Worm (Caenorhabditis elegans) whole organism, L2 larva: ENCODE data around the gene spin-4.

Experiments
- C34F6.9 ChIP-seq: fragments of 150-350 bp; optimal IDR thresholded peaks from 2 replicates; lab custom pipeline; 2014; ENCODE audit warnings: missing biosample characterization, missing genetic modification characterization
- F13H6.1 ChIP-seq: sonication (generic microtip); optimal IDR thresholded peaks from 2 replicates; lab custom pipeline; 2016; ENCODE audit warnings: missing genetic modification characterization, missing compliant biosample characterization
- R02D3.7 ChIP-seq: fragments of 150-350 bp; optimal IDR thresholded peaks from 2 replicates; lab custom pipeline; 2014; ENCODE audit warnings: missing biosample characterization, missing genetic modification characterization
- alr-1 ChIP-seq: fragments of 150-350 bp; optimal IDR thresholded peaks from 2 replicates; lab custom pipeline; 2014; ENCODE audit warnings: missing biosample characterization, missing genetic modification characterization
- ama-1 ChIP-seq: fragments of 150-350 bp; optimal IDR thresholded peaks from 2 replicates; lab custom pipeline; 2018; ENCODE audit warnings: inconsistent platforms
- blmp-1 ChIP-seq: sonication (generic microtip); optimal IDR thresholded peaks from 2 replicates; lab custom pipeline; 2017; ENCODE audit warnings: missing genetic modification characterization, mild to moderate bottlenecking, missing compliant biosample characterization, antibody characterized with exemption, moderate library complexity; ENCODE audit not compliant: insufficient read depth
- ceh-16 ChIP-seq: fragments of 150-350 bp; optimal IDR thresholded peaks from 2 replicates; lab custom pipeline; 2014; ENCODE audit warnings: missing biosample characterization, missing genetic modification characterization
- crh-2 ChIP-seq: sonication (generic microtip); optimal IDR thresholded peaks from 2 replicates; lab custom pipeline; 2017; ENCODE audit warnings: missing biosample characterization, missing genetic modification characterization
- egl-27 ChIP-seq: sonication (generic microtip); optimal IDR thresholded peaks from 3 replicates; lab custom pipeline; 2017; ENCODE audit warnings: missing biosample characterization, missing genetic modification reagents, missing genetic modification characterization
- elt-1 ChIP-seq: fragments of 150-350 bp; optimal IDR thresholded peaks from 2 replicates; lab custom pipeline; 2014; ENCODE audit warnings: missing biosample characterization, missing genetic modification characterization
- fos-1 ChIP-seq: fragments of 150-350 bp; optimal IDR thresholded peaks from 2 replicates; lab custom pipeline; 2014; ENCODE audit warnings: missing biosample characterization, missing genetic modification characterization
- gmeb-1 ChIP-seq: fragments of 150-350 bp; optimal IDR thresholded peaks from 2 replicates; lab custom pipeline; 2014; ENCODE audit warnings: missing biosample characterization, missing genetic modification characterization
- lin-11 ChIP-seq: fragments of 150-350 bp; sonication (generic microtip); optimal IDR thresholded peaks from 2 replicates; lab custom pipeline; 2014; ENCODE audit warnings: missing biosample characterization, missing genetic modification characterization, inconsistent platforms, mixed read lengths
- lin-13 ChIP-seq: fragments of 150-350 bp; optimal IDR thresholded peaks from 2 replicates; lab custom pipeline; 2014; ENCODE audit warnings: missing biosample characterization, missing genetic modification reagents, missing genetic modification characterization
- lin-39 ChIP-seq: fragments of 150-350 bp; optimal IDR thresholded peaks from 2 replicates; lab custom pipeline; 2014; ENCODE audit warnings: missing biosample characterization, missing genetic modification reagents, missing genetic modification characterization
- mbf-1 ChIP-seq: sonication (generic microtip); optimal IDR thresholded peaks from 2 replicates; lab custom pipeline; 2017; ENCODE audit warnings: missing biosample characterization, missing genetic modification characterization
- mdl-1 ChIP-seq, 2 experiments: fragments of 150-350 bp in 1 of 2; sonication (generic microtip) in 1 of 2; optimal IDR thresholded peaks; 2 replicates each; lab custom pipeline; 2017; ENCODE audit warnings: missing biosample characterization in 2 of 2, missing genetic modification characterization in 2 of 2
- nhr-10 ChIP-seq: sonication (generic microtip); optimal IDR thresholded peaks from 2 replicates; lab custom pipeline; 2017; ENCODE audit warnings: missing biosample characterization, missing genetic modification characterization
- nhr-11 ChIP-seq: fragments of 150-350 bp; optimal IDR thresholded peaks from 2 replicates; lab custom pipeline; 2014; ENCODE audit warnings: missing biosample characterization, missing genetic modification characterization
- nhr-12 ChIP-seq: fragments of 150-350 bp; optimal IDR thresholded peaks from 2 replicates; lab custom pipeline; 2014; ENCODE audit warnings: missing biosample characterization, missing genetic modification characterization
- nhr-21 ChIP-seq: fragments of 150-350 bp; optimal IDR thresholded peaks from 2 replicates; lab custom pipeline; 2014; ENCODE audit warnings: missing biosample characterization, missing genetic modification characterization
- nhr-237 ChIP-seq: fragments of 150-350 bp; optimal IDR thresholded peaks from 2 replicates; lab custom pipeline; 2014; ENCODE audit warnings: missing biosample characterization, missing genetic modification characterization
- nhr-6 ChIP-seq: fragments of 150-350 bp; optimal IDR thresholded peaks from 2 replicates; lab custom pipeline; 2014; ENCODE audit warnings: missing biosample characterization, missing genetic modification characterization
- nhr-77 ChIP-seq: fragments of 150-350 bp; optimal IDR thresholded peaks from 2 replicates; lab custom pipeline; 2014; ENCODE audit warnings: missing biosample characterization, missing genetic modification characterization
- peb-1 ChIP-seq: fragments of 150-350 bp; optimal IDR thresholded peaks from 2 replicates; lab custom pipeline; 2014; ENCODE audit warnings: missing biosample characterization, missing genetic modification characterization
- sem-4 ChIP-seq: fragments of 150-350 bp; optimal IDR thresholded peaks from 2 replicates; lab custom pipeline; 2014; ENCODE audit warnings: missing biosample characterization, missing genetic modification reagents, missing genetic modification characterization
- skn-1 ChIP-seq: sonication (generic microtip); optimal IDR thresholded peaks from 2 replicates; lab custom pipeline; 2017; ENCODE audit warnings: missing biosample characterization, missing genetic modification characterization
- sma-3 ChIP-seq: sonication (generic microtip); optimal IDR thresholded peaks from 2 replicates; lab custom pipeline; 2016; ENCODE audit warnings: missing genetic modification reagents, missing genetic modification characterization, missing compliant biosample characterization
- sma-9 ChIP-seq, 2 experiments: fragments of 150-350 bp in 1 of 2; sonication (generic microtip) in 1 of 2; optimal IDR thresholded peaks; 2 replicates each; lab custom pipeline; 2014 to 2016; ENCODE audit warnings: missing genetic modification characterization in 2 of 2, mild to moderate bottlenecking in 1 of 2, missing biosample characterization in 1 of 2, missing compliant biosample characterization in 1 of 2, missing genetic modification reagents in 1 of 2, moderate library complexity in 1 of 2
- snpc-4 ChIP-seq: fragments of 150-350 bp; optimal IDR thresholded peaks from 2 replicates; lab custom pipeline; 2014; ENCODE audit warnings: missing biosample characterization, missing genetic modification characterization
- unc-55 ChIP-seq: fragments of 150-350 bp; sonication (generic microtip); optimal IDR thresholded peaks from 3 replicates; lab custom pipeline; 2014; ENCODE audit warnings: missing biosample characterization, missing genetic modification reagents, missing genetic modification characterization
- unc-62 ChIP-seq: fragments of 150-350 bp; optimal IDR thresholded peaks from 2 replicates; lab custom pipeline; 2014; ENCODE audit warnings: missing biosample characterization, missing genetic modification reagents, missing genetic modification characterization
- ztf-1 ChIP-seq: fragments of 200-800 bp; sonication (Bioruptor generic); conservative IDR thresholded peaks from 2 replicates; pipeline ENCODE4 v1.3.6; 2022; ENCODE audit warnings: missing genetic modification characterization, missing compliant biosample characterization
- ztf-11 ChIP-seq: sonication (generic microtip); optimal IDR thresholded peaks from 2 replicates; lab custom pipeline; 2017; ENCODE audit warnings: missing biosample characterization, missing genetic modification characterization

spin-4 gene

ce11 chrIII:12640386-12641024 lies 47.6 kb upstream of the spin-4 start:
- TF ChIP-seq F13H6.1, result no peak
- no peak for TF ChIP-seq ama-1 (lab: Kevin White, UChicago)
- no peak for TF ChIP-seq fos-1 (tag; lab: Kevin White, UChicago)
- TF ChIP-seq nhr-6, result no peak
- TF ChIP-seq lin-11 (tag; lab: Kevin White, UChicago), result no peak
- TF ChIP-seq R02D3.7 (tag; lab: Kevin White, UChicago), result no peak

DNA sequence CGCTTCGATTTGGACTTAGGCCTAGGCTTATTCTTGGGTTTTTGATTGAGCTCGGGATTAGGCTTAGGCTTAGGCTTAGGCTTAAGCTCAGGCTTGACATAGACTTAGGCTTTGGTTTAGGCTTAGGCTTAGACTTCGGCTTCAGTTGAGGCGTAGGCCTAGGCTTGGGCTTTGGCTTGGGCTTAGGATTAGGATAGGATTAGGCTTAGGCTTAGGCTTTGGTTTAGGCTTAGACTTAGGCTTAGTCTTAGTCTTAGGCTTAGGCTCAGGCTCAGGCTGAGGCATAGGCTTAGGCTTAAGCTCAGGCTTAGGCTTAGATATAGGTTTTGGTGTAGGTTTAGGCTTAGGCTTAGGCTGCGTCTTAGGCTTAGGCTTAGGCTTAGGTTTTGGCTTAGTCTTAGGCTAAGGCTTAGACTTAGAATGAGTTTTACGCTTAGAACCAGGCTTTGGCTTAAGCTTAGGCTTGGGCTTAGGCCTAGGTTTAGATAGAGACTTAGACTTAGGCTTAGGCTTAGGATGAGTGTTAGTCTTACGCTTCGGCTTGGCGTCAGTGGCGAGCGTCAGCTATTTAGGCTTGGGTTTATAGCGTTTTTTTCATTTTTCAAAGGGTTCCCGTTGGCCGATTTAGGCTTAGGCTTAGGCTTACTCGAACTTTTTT lies 45.5 kb upstream of the spin-4 start:
- TF ChIP-seq fos-1 (tag; lab: Kevin White, UChicago), result no peak
- no peak for TF ChIP-seq nhr-21 (tag; lab: Kevin White, UChicago)
- no peak for TF ChIP-seq C34F6.9 (tag; lab: Kevin White, UChicago)
- TF ChIP-seq skn-1 (tag; lab: Kevin White, UChicago), result no peak
- TF ChIP-seq lin-39 (tag; lab: Kevin White, UChicago), result no peak
- TF ChIP-seq ztf-11 (tag; lab: Kevin White, UChicago), result no peak
- TF ChIP-seq peb-1 (tag; lab: Kevin White, UChicago), result no peak
- no peak for TF ChIP-seq sma-9 (GFP tag; optimal IDR thresholded peaks at IDR 0.05; lab: Kevin White, UChicago)
- TF ChIP-seq sma-9 (tag; optimal IDR thresholded peaks at IDR 0.05; lab: Kevin White, UChicago), result no peak
- TF ChIP-seq, all 48 proteins: peak for 0

ce11 chrIII:12644669-12645068 lies 43.4 kb upstream of the spin-4 start:
- TF ChIP-seq nhr-10 (tag; lab: Kevin White, UChicago), result no peak
- no peak for TF ChIP-seq lin-13 (GFP tag; lab: Kevin White, UChicago)
- TF ChIP-seq skn-1 (tag; lab: Kevin White, UChicago), result no peak
- TF ChIP-seq blmp-1 (tag; lab: Kevin White, UChicago), result no peak
- TF ChIP-seq crh-2 (tag; lab: Kevin White, UChicago), result no peak
- TF ChIP-seq lin-11 (tag; lab: Kevin White, UChicago), result no peak
- no peak for TF ChIP-seq nhr-11
- TF ChIP-seq unc-62 (GFP tag; lab: Kevin White, UChicago), result no peak
- TF ChIP-seq sem-4 (tag; lab: Kevin White, UChicago), result no peak
- no peak for TF ChIP-seq elt-1
- TF ChIP-seq ztf-1 (GFP tag; lab: Robert Waterston, UW), result no peak
- TF ChIP-seq, all 48 proteins: peak for 0

DNA sequence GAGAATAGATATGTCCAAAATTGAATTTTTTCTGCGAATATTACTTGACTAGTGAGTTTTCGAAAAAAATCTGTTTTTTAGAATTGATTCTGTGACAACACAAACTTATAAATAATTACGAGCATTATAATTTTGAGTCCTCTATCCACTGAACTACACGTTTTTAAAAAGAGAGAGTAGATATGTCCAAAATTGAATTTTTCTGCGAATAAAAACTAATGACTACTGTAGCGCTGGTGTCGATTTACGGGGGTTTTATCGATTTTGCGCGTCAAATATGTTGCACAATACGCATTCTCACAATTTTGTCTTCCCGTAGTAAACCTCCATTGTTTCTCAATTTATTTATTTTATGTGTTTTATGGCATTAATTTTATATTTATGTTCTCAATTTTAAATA lies 36.2 kb upstream of the spin-4 start:
- TF ChIP-seq lin-39 (tag; lab: Kevin White, UChicago), result no peak
- TF ChIP-seq ceh-16 (tag; lab: Kevin White, UChicago), result no peak
- TF ChIP-seq nhr-11, result no peak
- TF ChIP-seq, all 48 proteins: peak for 0

DNA sequence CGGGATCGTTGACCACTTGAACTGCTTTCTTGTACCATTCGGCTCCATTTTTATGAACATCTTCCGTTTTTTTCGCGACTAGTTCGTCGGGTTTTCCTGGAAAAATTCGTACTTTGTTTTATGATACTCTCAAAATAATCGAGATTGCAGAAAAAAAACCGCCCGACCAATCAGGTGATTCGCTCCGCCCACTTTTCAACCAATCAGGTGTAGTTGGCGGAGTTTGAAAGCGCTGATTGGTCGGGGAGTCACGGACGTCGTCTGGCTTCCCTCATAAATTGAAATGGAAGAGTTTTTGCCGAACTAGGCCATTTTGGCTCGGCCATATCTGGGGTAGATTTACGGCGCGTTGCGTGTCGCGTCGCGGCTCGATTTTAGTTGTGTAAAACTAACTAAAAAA lies 35.5 kb upstream of the spin-4 start:
- TF ChIP-seq nhr-11 (no peak), mdl-1 (tag; optimal IDR thresholded peaks at IDR 0.05; lab: Kevin White, UChicago) (no peak), sma-9 (GFP tag; optimal IDR thresholded peaks at IDR 0.05; lab: Kevin White, UChicago) (no peak), sma-9 (tag; optimal IDR thresholded peaks at IDR 0.05; lab: Kevin White, UChicago) (no peak)

ce11 chrIII:12658649-12659048 lies 29.5 kb upstream of the spin-4 start:
- TF ChIP-seq F13H6.1 (no peak), egl-27 (no peak), nhr-12 (tag; lab: Kevin White, UChicago) (no peak), nhr-237 (tag; lab: Kevin White, UChicago) (no peak), nhr-77 (tag; lab: Kevin White, UChicago) (no peak), ztf-11 (tag; lab: Kevin White, UChicago) (no peak), lin-39 (tag; lab: Kevin White, UChicago) (no peak), unc-55 (no peak), alr-1 (tag; lab: Kevin White, UChicago) (no peak), sma-3 (GFP tag; lab: Kevin White, UChicago) (no peak), blmp-1 (tag; lab: Kevin White, UChicago) (no peak), gmeb-1 (no peak), crh-2 (tag; lab: Kevin White, UChicago) (no peak), mbf-1 (tag; lab: Kevin White, UChicago) (no peak), snpc-4 (tag; lab: Kevin White, UChicago) (no peak)
